Fruit fly (Drosophila melanogaster): ENCODE data around the gene RhoL.

The RhoL gene

dm6 chr3R:9496748-9497147 is 5.6 kb downstream of the RhoL start (continued):
- TF ChIP-seq da (GFP tag; optimal IDR thresholded peaks at IDR 0.05) (peak; percentile 13), CG10209 (GFP tag; optimal IDR thresholded peaks at IDR 0.05) (peak; percentile 61), CrebB (tag; optimal IDR thresholded peaks at IDR 0.05) (peak; percentile 44), CG4707 (GFP tag; optimal IDR thresholded peaks at IDR 0.05) (no peak), dmrt99B (tag; optimal IDR thresholded peaks at IDR 0.05) (no peak), dm (GFP tag; optimal IDR thresholded peaks at IDR 0.05) (peak; percentile 75), CG12769 (tag; optimal IDR thresholded peaks at IDR 0.05) (peak; percentile 77), repo (GFP tag; optimal IDR thresholded peaks at IDR 0.05) (peak; percentile 38), CG11723 (GFP tag; optimal IDR thresholded peaks at IDR 0.05) (peak; percentile 19), ab (GFP tag; optimal IDR thresholded peaks at IDR 0.05) (no peak), CG10979 (tag; optimal IDR thresholded peaks at IDR 0.05) (peak; percentile 12), CG18011 (GFP tag; optimal IDR thresholded peaks at IDR 0.05) (peak; percentile 44), slbo (GFP tag; IDR thresholded peaks at IDR 0.05) (peak; percentile 92), Hr51 (GFP tag; optimal IDR thresholded peaks at IDR 0.05) (peak; percentile 37 to 83), Nf-YA (GFP tag; IDR thresholded peaks at IDR 0.05) (no peak), kay (GFP tag; optimal IDR thresholded peaks at IDR 0.05) (peak; percentile 76), otp (GFP tag; IDR thresholded peaks at IDR 0.05) (no peak), Blimp-1 (GFP tag; optimal IDR thresholded peaks at IDR 0.05) (peak; percentile 22), CG15073 (GFP tag; optimal IDR thresholded peaks at IDR 0.05) (no peak), H15 (GFP tag; IDR thresholded peaks at IDR 0.05) (peak; percentile 55; the same call in 1 of the 3 replicates), sna (GFP tag; IDR thresholded peaks at IDR 0.05; ENCODE audit: partially characterized antibody) (peak; percentile 70), sisA (GFP tag; IDR thresholded peaks at IDR 0.05) (no peak), YL-1 (GFP tag; optimal IDR thresholded peaks at IDR 0.05) (peak; percentile 34), MBD-R2 (GFP tag; IDR thresholded peaks at IDR 0.05) (peak; percentile 36), sima (GFP tag; optimal IDR thresholded peaks at IDR 0.05) (peak; percentile 64), CG18619 (GFP tag; optimal IDR thresholded peaks at IDR 0.05) (peak; percentile 70), gfzf (GFP tag; optimal IDR thresholded peaks at IDR 0.05) (peak; percentile 54), zen (tag; optimal IDR thresholded peaks at IDR 0.05) (peak; percentile 64), CG6689 (GFP tag; IDR thresholded peaks at IDR 0.05) (no peak), CG4617 (GFP tag; optimal IDR thresholded peaks at IDR 0.05; ENCODE audit: borderline replicate concordance) (no peak), CG17612 (GFP tag; IDR thresholded peaks at IDR 0.05) (peak; percentile 34; the same call in 1 of the 2 replicates), CG6854 (GFP tag; optimal IDR thresholded peaks at IDR 0.05) (no peak), Xrp1 (GFP tag; IDR thresholded peaks at IDR 0.05) (peak; percentile 57), CG10431 (GFP tag; optimal IDR thresholded peaks at IDR 0.05) (no peak), CG15601 (tag; optimal IDR thresholded peaks at IDR 0.05) (peak; percentile 77), ftz-f1 (GFP tag; optimal IDR thresholded peaks at IDR 0.05) (peak; percentile 48), luna (GFP tag; optimal IDR thresholded peaks at IDR 0.05) (peak; percentile 89), Myb (GFP tag; optimal IDR thresholded peaks at IDR 0.05) (peak; percentile 86), CG16813 (GFP tag; IDR thresholded peaks at IDR 0.05; ENCODE audit: partially characterized antibody) (peak; percentile 62), Dek (tag; optimal IDR thresholded peaks at IDR 0.05) (peak; percentile 82), CG12744 (GFP tag; optimal IDR thresholded peaks at IDR 0.05) (peak; percentile 76), Kr (GFP tag; optimal IDR thresholded peaks at IDR 0.05) (no peak), bab2 (GFP tag; optimal IDR thresholded peaks at IDR 0.05) (peak; percentile 75), CG31441 (GFP tag; IDR thresholded peaks at IDR 0.05) (peak; percentile 55; the same call in 1 of the 2 replicates), CG14014 (GFP tag; IDR thresholded peaks at IDR 0.05) (peak; percentile 61; the same call in 1 of the 2 replicates), CG17912 (GFP tag; optimal IDR thresholded peaks at IDR 0.05) (peak; percentile 75), pfk (GFP tag; optimal IDR thresholded peaks at IDR 0.05) (peak; percentile 62), CG7271 (tag; optimal IDR thresholded peaks at IDR 0.05) (no peak), CG13287 (GFP tag; IDR thresholded peaks at IDR 0.05; ENCODE audit: partially characterized antibody) (peak; percentile 81), CG32767 (GFP tag; IDR thresholded peaks at IDR 0.05) (no peak)
